Worm (Caenorhabditis elegans) whole organism, young adult: ENCODE results near the gene Y49F6B.14.

Experiments used
- F22D6.2 ChIP-seq: sonication (generic microtip); optimal IDR thresholded peaks from 2 replicates; lab custom pipeline; 2016; ENCODE audit warnings: mild to moderate bottlenecking, missing genetic modification characterization, missing compliant biosample characterization
- F49E8.2 ChIP-seq: sonication (generic microtip); optimal IDR thresholded peaks from 3 replicates; lab custom pipeline; 2017; ENCODE audit warnings: missing genetic modification characterization, mild to moderate bottlenecking, missing compliant biosample characterization, antibody characterized with exemption, moderate library complexity; ENCODE audit not compliant: insufficient read depth
- F57A8.1 ChIP-seq: fragments of 200-800 bp; sonication (Bioruptor generic); optimal IDR thresholded peaks from 2 replicates; lab custom pipeline; 2018; ENCODE audit warnings: mild to moderate bottlenecking, missing genetic modification characterization, moderate library complexity, missing compliant biosample characterization
- chd-7 ChIP-seq: sonication (generic microtip); optimal IDR thresholded peaks from 2 replicates; lab custom pipeline; 2016; ENCODE audit warnings: mild to moderate bottlenecking, missing genetic modification characterization, moderate library complexity, missing compliant biosample characterization
- ekl-4 ChIP-seq: fragments of 200-800 bp; sonication (Bioruptor generic); IDR thresholded peaks from 2 replicates; pipeline ENCODE4 v1.3.6; 2022; ENCODE audit warnings: missing genetic modification reagents, missing genetic modification characterization, missing compliant biosample characterization
- pha-4 ChIP-seq: fragments of 150-350 bp; sonication (generic microtip); optimal IDR thresholded peaks from 2 replicates; lab custom pipeline; 2014; ENCODE audit warnings: missing biosample characterization, missing genetic modification reagents, missing genetic modification characterization
- somi-1 ChIP-seq: fragments of 200-800 bp; sonication (Bioruptor generic); optimal IDR thresholded peaks from 2 replicates; lab custom pipeline; 2018; ENCODE audit warnings: mild to moderate bottlenecking, missing genetic modification characterization, missing compliant biosample characterization
- ztf-6 ChIP-seq: fragments of 200-800 bp; sonication (Bioruptor generic); IDR thresholded peaks from 2 replicates; pipeline ENCODE4 v1.3.6; 2022; ENCODE audit warnings: missing genetic modification reagents, missing genetic modification characterization, missing compliant biosample characterization

DNA sequence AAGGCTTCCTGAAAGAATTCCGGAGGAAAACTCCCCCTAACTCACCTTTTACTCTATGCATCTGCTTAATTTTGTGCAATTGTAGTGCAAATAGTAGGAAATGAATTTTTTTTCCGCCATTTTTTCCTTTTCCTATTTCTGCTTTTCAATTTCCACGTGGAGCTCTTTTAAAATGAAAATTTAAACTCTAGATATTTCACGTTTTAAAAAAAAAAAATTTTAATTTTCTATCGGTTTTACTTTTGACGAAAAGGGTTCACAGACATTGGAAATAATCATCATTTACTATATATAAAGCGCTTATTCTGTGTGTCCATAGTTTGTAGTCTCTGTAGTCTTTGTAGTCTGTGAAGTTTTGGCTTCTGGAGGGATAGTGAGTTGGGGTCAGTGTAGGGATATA, 33.7 kb downstream of the Y49F6B.14 start, which contains the start of gene Y49F6B.8:
- no peak for TF ChIP-seq pha-4
- TF ChIP-seq somi-1 (GFP tag; lab: Kevin White, UChicago), result no peak
- no peak for TF ChIP-seq ekl-4 (GFP tag; lab: Robert Waterston, UW)
- no peak for TF ChIP-seq F49E8.2 (tag; lab: Kevin White, UChicago)
- TF ChIP-seq F22D6.2, result no peak
- no peak for TF ChIP-seq ztf-6 (GFP tag; lab: Robert Waterston, UW)
- TF ChIP-seq chd-7 (tag; lab: Kevin White, UChicago), result no peak
- no peak for TF ChIP-seq F57A8.1
